Fruit fly (Drosophila melanogaster): Measurements from ENCODE around the gene Elys.

The Elys gene

dm6 chrX:19663196-19663858 lies 11.2 kb downstream of the Elys start (continued):
- TF ChIP-seq CG9139 (GFP tag; optimal IDR thresholded peaks at IDR 0.05) (peak; percentile 4), CG11902 (GFP tag; optimal IDR thresholded peaks at IDR 0.05) (no peak), CG8119 (GFP tag; IDR thresholded peaks at IDR 0.05) (no peak), dac (GFP tag; optimal IDR thresholded peaks at IDR 0.05) (peak; percentile 29), net (GFP tag; optimal IDR thresholded peaks at IDR 0.05) (peak; percentile 63), CG3919 (GFP tag; optimal IDR thresholded peaks at IDR 0.05) (peak; percentile 51), Met (GFP tag; optimal IDR thresholded peaks at IDR 0.05) (peak; percentile 64), CG4318 (GFP tag; optimal IDR thresholded peaks at IDR 0.05) (no peak), Eip93F (GFP tag; optimal IDR thresholded peaks at IDR 0.05) (no peak), Eip78C (GFP tag) (peak; percentile 91), CG6854 (GFP tag; optimal IDR thresholded peaks at IDR 0.05) (no peak), CG6808 (GFP tag; optimal IDR thresholded peaks at IDR 0.05) (peak; percentile 69), OdsH (GFP tag; optimal IDR thresholded peaks at IDR 0.05) (peak; percentile 43), CG7368 (GFP tag; optimal IDR thresholded peaks at IDR 0.05) (peak; percentile 9), Eip75B (GFP tag; optimal IDR thresholded peaks at IDR 0.05) (peak; percentile 35)

DNA sequence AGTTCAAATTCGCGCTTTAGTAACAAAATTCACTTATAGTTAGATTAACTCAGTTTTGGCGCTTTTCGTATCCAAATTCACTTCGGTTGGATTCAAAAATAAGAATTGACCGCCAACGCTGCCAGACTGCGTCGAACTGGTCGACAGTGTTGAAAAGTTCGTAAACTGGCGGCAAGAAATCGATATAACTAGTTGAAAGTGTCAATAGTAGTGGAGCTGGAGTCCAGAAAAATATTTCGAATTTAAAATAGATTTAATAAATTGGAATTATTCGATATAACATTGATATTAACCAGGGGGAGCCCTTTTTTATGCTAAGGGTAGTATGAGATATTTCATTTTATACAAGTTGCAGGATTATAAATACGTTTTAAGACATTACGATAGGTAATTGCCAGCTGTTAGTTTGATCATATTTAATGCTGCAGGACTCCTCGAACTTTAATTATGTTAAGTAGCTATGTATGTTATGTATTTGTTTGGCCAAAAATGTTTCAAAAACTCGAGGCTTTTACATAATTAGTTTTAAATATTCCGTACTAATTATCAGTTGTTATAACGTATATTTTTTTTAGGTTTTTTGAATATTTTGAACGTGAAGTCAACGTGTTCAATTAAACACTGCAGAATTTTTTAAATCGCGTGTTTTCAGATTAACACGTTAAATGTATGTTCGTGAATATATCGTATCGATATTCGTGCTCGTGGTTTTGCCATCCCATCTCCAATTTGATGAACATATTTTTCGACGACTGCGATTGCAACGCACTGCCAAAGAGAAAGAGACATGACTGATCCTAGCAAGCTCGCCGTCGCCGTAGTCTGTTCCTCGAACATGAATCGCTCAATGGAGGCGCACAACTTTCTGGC lies 12.0 kb downstream of the Elys start, which contains the start of the genes CG14223 and Ssu72:
CG14223 (minus strand) TSS at position 113 of the 870 bp plus-strand sequence.
Ssu72 (plus strand) TSS at position 703 of the 870 bp plus-strand sequence.
- TF ChIP-seq Ets21C (GFP tag; optimal IDR thresholded peaks at IDR 0.05) = no peak
- TF ChIP-seq eg (GFP tag; IDR thresholded peaks at IDR 0.05) = no peak
- TF ChIP-seq net (GFP tag; optimal IDR thresholded peaks at IDR 0.05) = no peak
- TF ChIP-seq CG10631 (GFP tag; optimal IDR thresholded peaks at IDR 0.05) = peak; percentile 15
- TF ChIP-seq CG11902 (GFP tag; optimal IDR thresholded peaks at IDR 0.05) = no peak
- no peak for TF ChIP-seq Hr38 (GFP tag; optimal IDR thresholded peaks at IDR 0.05)
- TF ChIP-seq Smox (GFP tag; optimal IDR thresholded peaks at IDR 0.05) = no peak
- TF ChIP-seq CG1621 (tag; optimal IDR thresholded peaks at IDR 0.05) = no peak
- TF ChIP-seq CG16779 (tag; optimal IDR thresholded peaks at IDR 0.05) = no peak
- no peak for TF ChIP-seq achi (GFP tag; optimal IDR thresholded peaks at IDR 0.05)
- no peak for TF ChIP-seq CG3032 (tag; optimal IDR thresholded peaks at IDR 0.05)
- no peak for TF ChIP-seq CG6792 (GFP tag; optimal IDR thresholded peaks at IDR 0.05)
- TF ChIP-seq dac (GFP tag; optimal IDR thresholded peaks at IDR 0.05) = no peak
- TF ChIP-seq CG8119 (GFP tag; IDR thresholded peaks at IDR 0.05) = no peak
- no peak for TF ChIP-seq Gug (GFP tag; IDR thresholded peaks at IDR 0.05)
- peak; percentile 9 for TF ChIP-seq topi (GFP tag; optimal IDR thresholded peaks at IDR 0.05)
- no peak for TF ChIP-seq ss (GFP tag; optimal IDR thresholded peaks at IDR 0.05)
- TF ChIP-seq CG6854 (GFP tag; optimal IDR thresholded peaks at IDR 0.05) = no peak
- TF ChIP-seq Blimp-1 (GFP tag; optimal IDR thresholded peaks at IDR 0.05) = no peak
- TF ChIP-seq CG10669 (GFP tag; optimal IDR thresholded peaks at IDR 0.05) = no peak
- TF ChIP-seq salr (GFP tag; optimal IDR thresholded peaks at IDR 0.05) = peak in 1 of 2 experiments; percentile 19
- peak; percentile 22 for TF ChIP-seq esn (GFP tag; optimal IDR thresholded peaks at IDR 0.05)
- no peak for TF ChIP-seq CG11294 (GFP tag; IDR thresholded peaks at IDR 0.05)
- no peak for TF ChIP-seq OdsH (GFP tag; optimal IDR thresholded peaks at IDR 0.05)
- TF ChIP-seq CG11762 (GFP tag; optimal IDR thresholded peaks at IDR 0.05; ENCODE audit: insufficient read depth) = no peak
- no peak for TF ChIP-seq fkh (GFP tag; optimal IDR thresholded peaks at IDR 0.05)
- TF ChIP-seq lz (GFP tag; optimal IDR thresholded peaks at IDR 0.05) = no peak
- no peak for TF ChIP-seq cyc (GFP tag; optimal IDR thresholded peaks at IDR 0.05)
- no peak for TF ChIP-seq pdm3 (GFP tag; optimal IDR thresholded peaks at IDR 0.05)
- TF ChIP-seq CG31627 (GFP tag; optimal IDR thresholded peaks at IDR 0.05) = no peak
- no peak for TF ChIP-seq Sox15 (GFP tag; optimal IDR thresholded peaks at IDR 0.05)
- no peak for TF ChIP-seq Eip93F (GFP tag; optimal IDR thresholded peaks at IDR 0.05)
- TF ChIP-seq CG8319 (GFP tag; optimal IDR thresholded peaks at IDR 0.05) = no peak
- no peak for TF ChIP-seq CG15336 (GFP tag; IDR thresholded peaks at IDR 0.05)
- TF ChIP-seq CG6276 (GFP tag; optimal IDR thresholded peaks at IDR 0.05) = no peak
- peak; percentile 32 for TF ChIP-seq Met (GFP tag; optimal IDR thresholded peaks at IDR 0.05)
- no peak for TF ChIP-seq Lpt (GFP tag; optimal IDR thresholded peaks at IDR 0.05)
- TF ChIP-seq Eip78C (GFP tag) = peak; percentile 32
- TF ChIP-seq Sox102F (GFP tag; optimal IDR thresholded peaks at IDR 0.05) = no peak
- no peak for TF ChIP-seq CG8632 (GFP tag; optimal IDR thresholded peaks at IDR 0.05)
- TF ChIP-seq fd59A (GFP tag; optimal IDR thresholded peaks at IDR 0.05) = no peak
